Worm (Caenorhabditis elegans) whole organism, L2 larva: ENCODE data around the gene C45H4.14.

ENCODE experiments used
- alr-1 ChIP-seq: fragments of 150-350 bp; optimal IDR thresholded peaks from 2 replicates; lab custom pipeline; 2014; ENCODE audit warnings: missing biosample characterization, missing genetic modification characterization
- elt-3 ChIP-seq: sonication (generic microtip); optimal IDR thresholded peaks from 2 replicates; lab custom pipeline; 2017; ENCODE audit warnings: missing biosample characterization, missing genetic modification characterization
- fos-1 ChIP-seq: fragments of 150-350 bp; optimal IDR thresholded peaks from 2 replicates; lab custom pipeline; 2014; ENCODE audit warnings: missing biosample characterization, missing genetic modification characterization
- nhr-237 ChIP-seq: fragments of 150-350 bp; optimal IDR thresholded peaks from 2 replicates; lab custom pipeline; 2014; ENCODE audit warnings: missing biosample characterization, missing genetic modification characterization
- sma-9 ChIP-seq, 2 experiments: fragments of 150-350 bp in 1 of 2; sonication (generic microtip) in 1 of 2; optimal IDR thresholded peaks; 2 replicates each; lab custom pipeline; 2014 to 2016; ENCODE audit warnings: missing genetic modification characterization in 2 of 2, mild to moderate bottlenecking in 1 of 2, missing biosample characterization in 1 of 2, missing compliant biosample characterization in 1 of 2, missing genetic modification reagents in 1 of 2, moderate library complexity in 1 of 2
- unc-39 ChIP-seq: fragments of 150-350 bp; optimal IDR thresholded peaks from 2 replicates; lab custom pipeline; 2014; ENCODE audit warnings: missing biosample characterization, missing genetic modification characterization

ce11 chrV:2149432-2149831 is 9.8 kb downstream of the C45H4.14 start, which contains the start of gene C45H4.21:
- TF ChIP-seq sma-9 (GFP tag; optimal IDR thresholded peaks at IDR 0.05; lab: Kevin White, UChicago) = no peak
- TF ChIP-seq sma-9 (tag; optimal IDR thresholded peaks at IDR 0.05; lab: Kevin White, UChicago) = no peak
- TF ChIP-seq elt-3 (tag; lab: Kevin White, UChicago) = no peak
- no peak for TF ChIP-seq alr-1 (tag; lab: Kevin White, UChicago)
- no peak for TF ChIP-seq unc-39
- no peak for TF ChIP-seq nhr-237 (tag; lab: Kevin White, UChicago)
- TF ChIP-seq fos-1 (tag; lab: Kevin White, UChicago) = no peak
